Fruit fly (Drosophila melanogaster) whole organism, embryonic: Measurements from ENCODE around the gene HIP-R.
A peak's percentile ranks its signal among the peaks of the same experiment; 100 is the strongest.

Experiments used
- Atf3 ChIP-seq: fragments of 200-800 bp; sonication (Bioruptor generic); optimal IDR thresholded peaks from 3 replicates; lab custom pipeline; 2016; ENCODE audit warnings: missing biosample characterization, missing genetic modification characterization
- CG10209 ChIP-seq: fragments of 200-800 bp; sonication (Bioruptor generic); optimal IDR thresholded peaks from 3 replicates; lab custom pipeline; 2017; ENCODE audit warnings: missing biosample characterization, mild to moderate bottlenecking, missing genetic modification characterization, missing genetic modification reagents
- CG11456 ChIP-seq: fragments of 200-800 bp; sonication (Bioruptor generic); IDR thresholded peaks from 3 replicates; pipeline ENCODE4 v1.3.6; 2022; ENCODE audit warnings: missing biosample characterization, missing genetic modification characterization
- CG11696 ChIP-seq: fragments of 200-800 bp; sonication (Bioruptor generic); IDR thresholded peaks from 2 replicates; pipeline ENCODE4 v1.3.6; 2022; ENCODE audit warnings: missing biosample characterization, missing genetic modification characterization
- CG1233 ChIP-seq: fragments of 200-800 bp; sonication (Bioruptor generic); optimal IDR thresholded peaks from 4 replicates; lab custom pipeline; 2018; ENCODE audit warnings: missing biosample characterization, mild to moderate bottlenecking, missing genetic modification characterization
- CG12391 ChIP-seq: fragments of 200-800 bp; sonication (Bioruptor generic); optimal IDR thresholded peaks from 3 replicates; lab custom pipeline; 2018; ENCODE audit warnings: missing biosample characterization, mild to moderate bottlenecking, missing genetic modification characterization, moderate library complexity
- CG12659 ChIP-seq: fragments of 200-800 bp; sonication (Bioruptor generic); optimal IDR thresholded peaks from 3 replicates; lab custom pipeline; 2017; ENCODE audit warnings: mild to moderate bottlenecking, missing biosample characterization, missing genetic modification reagents, missing genetic modification characterization
- CG13287 ChIP-seq: fragments of 200-800 bp; sonication (Bioruptor generic); IDR thresholded peaks from 2 replicates; pipeline ENCODE4 v1.3.6; 2022; ENCODE audit warnings: missing biosample characterization, missing genetic modification characterization; ENCODE audit not compliant: partially characterized antibody
- CG13894 ChIP-seq: fragments of 200-800 bp; sonication (Bioruptor generic); optimal IDR thresholded peaks from 3 replicates; lab custom pipeline; 2018; ENCODE audit warnings: missing biosample characterization, mild to moderate bottlenecking, missing genetic modification characterization, moderate library complexity
- CG14441 ChIP-seq: fragments of 200-800 bp; sonication (Bioruptor generic); IDR thresholded peaks from 2 replicates; pipeline ENCODE4 v1.3.6; 2022; ENCODE audit warnings: missing biosample characterization, missing genetic modification characterization
- CG18599 ChIP-seq: fragments of 200-800 bp; sonication (Bioruptor generic); optimal IDR thresholded peaks from 3 replicates; lab custom pipeline; 2017; ENCODE audit warnings: missing biosample characterization, missing genetic modification characterization, mild to moderate bottlenecking, moderate library complexity, missing genetic modification reagents
- CG30403 ChIP-seq: fragments of 200-800 bp; sonication (Bioruptor generic); optimal IDR thresholded peaks from 3 replicates; lab custom pipeline; 2016; ENCODE audit warnings: missing biosample characterization, missing genetic modification characterization
- CG31365 ChIP-seq: fragments of 200-800 bp; sonication (Bioruptor generic); optimal IDR thresholded peaks from 2 replicates; lab custom pipeline; 2018; ENCODE audit warnings: missing biosample characterization, mild to moderate bottlenecking, missing genetic modification characterization
- CG3163 ChIP-seq: fragments of 200-800 bp; sonication (Bioruptor generic); optimal IDR thresholded peaks from 3 replicates; lab custom pipeline; 2016; ENCODE audit warnings: missing biosample characterization, missing genetic modification characterization
- CG34224 ChIP-seq: fragments of 200-800 bp; sonication (Bioruptor generic); IDR thresholded peaks from 3 replicates; pipeline ENCODE4 v1.3.6; 2022; ENCODE audit warnings: missing biosample characterization, missing genetic modification characterization; ENCODE audit not compliant: partially characterized antibody
- CG4360 ChIP-seq: fragments of 200-800 bp; sonication (Bioruptor generic); IDR thresholded peaks from 2 replicates; pipeline ENCODE4 v1.3.6; 2022; ENCODE audit warnings: missing biosample characterization, missing genetic modification characterization
- CG4854 ChIP-seq: fragments of 200-800 bp; sonication (Bioruptor generic); optimal IDR thresholded peaks from 2 replicates; lab custom pipeline; 2016; ENCODE audit warnings: missing biosample characterization, missing genetic modification characterization, inconsistent platforms
- CG5180 ChIP-seq: fragments of 200-800 bp; sonication (Bioruptor generic); optimal IDR thresholded peaks from 3 replicates; lab custom pipeline; 2017; ENCODE audit warnings: missing biosample characterization, missing genetic modification characterization, mild to moderate bottlenecking, moderate library complexity, missing genetic modification reagents
- CG8290 ChIP-seq, 3 experiments: fragments of 200-800 bp; sonication (Bioruptor generic); optimal IDR thresholded peaks; 2 replicates each; lab custom pipeline; 2016 to 2019; ENCODE audit warnings: missing biosample characterization in 3 of 3, missing genetic modification characterization in 3 of 3, mild to moderate bottlenecking in 2 of 3, moderate library complexity in 1 of 3
- CHES-1-like ChIP-seq: fragments of 200-800 bp; sonication (Bioruptor generic); optimal IDR thresholded peaks from 2 replicates; lab custom pipeline; 2016; ENCODE audit warnings: missing biosample characterization, missing genetic modification characterization
- CTCF ChIP-seq: fragments of 200-800 bp; sonication (Bioruptor generic); optimal IDR thresholded peaks from 2 replicates; lab custom pipeline; 2017; ENCODE audit warnings: missing biosample characterization, mild to moderate bottlenecking, missing genetic modification characterization, moderate library complexity
- HHEX ChIP-seq: fragments of 200-800 bp; sonication (Bioruptor generic); optimal IDR thresholded peaks from 3 replicates; lab custom pipeline; 2017; ENCODE audit warnings: missing biosample characterization, mild to moderate bottlenecking, missing genetic modification characterization, missing genetic modification reagents
- HLHmδ ChIP-seq: fragments of 200-800 bp; sonication (Bioruptor generic); optimal IDR thresholded peaks from 2 replicates; lab custom pipeline; 2018; ENCODE audit warnings: missing biosample characterization, mild to moderate bottlenecking, missing genetic modification characterization, moderate library complexity
- Hr78 ChIP-seq, 2 experiments: fragments of 200-800 bp in 1 of 2; fragments of >200 bp in 1 of 2; sonication (Bioruptor generic) in 1 of 2; optimal IDR thresholded peaks; 2 replicates each; lab custom pipeline; 2017 to 2019; ENCODE audit warnings: missing biosample characterization in 2 of 2, missing genetic modification characterization in 2 of 2, mild to moderate bottlenecking in 1 of 2, moderate library complexity in 1 of 2
- Mad ChIP-seq: fragments of 200-800 bp; sonication (Bioruptor generic); optimal IDR thresholded peaks from 2 replicates; lab custom pipeline; 2016; ENCODE audit warnings: missing biosample characterization, missing genetic modification characterization
- Med ChIP-seq: fragments of 200-800 bp; sonication (Bioruptor generic); peaks from one replicate; lab custom pipeline; 2016; ENCODE audit warnings: missing biosample characterization, missing genetic modification characterization, mild to moderate bottlenecking, inconsistent platforms, moderate library complexity
- bbx ChIP-seq: fragments of 200-800 bp; sonication (Bioruptor generic); IDR thresholded peaks from 2 replicates; pipeline ENCODE4 v1.3.6; 2022; ENCODE audit warnings: missing biosample characterization, missing genetic modification characterization; ENCODE audit not compliant: partially characterized antibody
- chm ChIP-seq: fragments of 200-800 bp; sonication (Bioruptor generic); IDR thresholded peaks from 2 replicates; pipeline ENCODE4 v1.3.6; 2022; ENCODE audit warnings: missing biosample characterization, missing genetic modification characterization
- ci ChIP-seq: fragments of 200-800 bp; sonication (Bioruptor generic); IDR thresholded peaks from 3 replicates; pipeline ENCODE4 v1.3.6; 2022; ENCODE audit warnings: missing biosample characterization, missing genetic modification characterization
- crol ChIP-seq: fragments of 200-800 bp; sonication (Bioruptor generic); IDR thresholded peaks from 2 replicates; pipeline ENCODE4 v1.3.6; 2022; ENCODE audit warnings: missing biosample characterization, missing genetic modification characterization
- dan ChIP-seq: fragments of 200-800 bp; sonication (Bioruptor generic); IDR thresholded peaks from 2 replicates; pipeline ENCODE4 v1.3.6; 2022; ENCODE audit warnings: missing biosample characterization, missing genetic modification characterization
- fru ChIP-seq: fragments of >200 bp; optimal IDR thresholded peaks from 2 replicates; lab custom pipeline; 2017
- hth ChIP-seq: fragments of >200 bp; optimal IDR thresholded peaks from 2 replicates; lab custom pipeline; 2017; ENCODE audit warnings: inconsistent platforms
- kah ChIP-seq: fragments of 200-800 bp; sonication (Bioruptor generic); optimal IDR thresholded peaks from 2 replicates; lab custom pipeline; 2018; ENCODE audit warnings: missing biosample characterization, mild to moderate bottlenecking, missing genetic modification characterization
- kni ChIP-seq: fragments of 200-800 bp; sonication (Bioruptor generic); optimal IDR thresholded peaks from 3 replicates; lab custom pipeline; 2017; ENCODE audit warnings: mild to moderate bottlenecking, missing biosample characterization, missing genetic modification reagents, missing genetic modification characterization
- mirr ChIP-seq: fragments of 200-800 bp; sonication (Bioruptor generic); optimal IDR thresholded peaks from 3 replicates; lab custom pipeline; 2018; ENCODE audit warnings: missing biosample characterization, mild to moderate bottlenecking, missing genetic modification characterization
- nerfin-1 ChIP-seq: fragments of 200-800 bp; sonication (Bioruptor generic); optimal IDR thresholded peaks from 3 replicates; lab custom pipeline; 2019; ENCODE audit warnings: missing biosample characterization, mild to moderate bottlenecking, missing genetic modification characterization, moderate library complexity
- peb ChIP-seq: fragments of 200-800 bp; sonication (Bioruptor generic); IDR thresholded peaks from 2 replicates; pipeline ENCODE4 v1.3.6; 2022; ENCODE audit warnings: missing biosample characterization, missing genetic modification characterization
- pfk ChIP-seq: fragments of 200-800 bp; sonication (Bioruptor generic); optimal IDR thresholded peaks from 2 replicates; lab custom pipeline; 2018; ENCODE audit warnings: missing biosample characterization, mild to moderate bottlenecking, missing genetic modification characterization, moderate library complexity
- rib ChIP-seq: fragments of 200-800 bp; sonication (Bioruptor generic); IDR thresholded peaks from 2 replicates; pipeline ENCODE4 v1.3.6; 2022; ENCODE audit warnings: missing biosample characterization, missing genetic modification characterization
- run ChIP-seq: fragments of 200-800 bp; sonication (Bioruptor generic); optimal IDR thresholded peaks from 3 replicates; lab custom pipeline; 2018; ENCODE audit warnings: missing biosample characterization, mild to moderate bottlenecking, missing genetic modification characterization
- seq ChIP-seq: fragments of 200-800 bp; sonication (Bioruptor generic); IDR thresholded peaks from 2 replicates; pipeline ENCODE4 v1.3.6; 2022; ENCODE audit warnings: missing biosample characterization, missing genetic modification characterization
- sug ChIP-seq: fragments of 200-800 bp; optimal IDR thresholded peaks from 2 replicates; lab custom pipeline; 2019; ENCODE audit warnings: missing biosample characterization, mild to moderate bottlenecking, missing genetic modification characterization, moderate library complexity
- yki ChIP-seq: fragments of >200 bp; optimal IDR thresholded peaks from 3 replicates; lab custom pipeline; 2018
- zen ChIP-seq: fragments of 200-800 bp; sonication (Bioruptor generic); optimal IDR thresholded peaks from 3 replicates; lab custom pipeline; 2018; ENCODE audit warnings: missing biosample characterization, mild to moderate bottlenecking, missing genetic modification characterization, moderate library complexity
- zen2 ChIP-seq: fragments of 200-800 bp; sonication (Bioruptor generic); IDR thresholded peaks from 3 replicates; pipeline ENCODE4 v1.3.6; 2022; ENCODE audit warnings: missing biosample characterization, missing genetic modification characterization; ENCODE audit not compliant: partially characterized antibody
- zfh1 ChIP-seq: fragments of 200-800 bp; sonication (Bioruptor generic); IDR thresholded peaks from 3 replicates; pipeline ENCODE4 v1.3.6; 2022; ENCODE audit warnings: missing biosample characterization, missing genetic modification characterization

Gene HIP-R

DNA sequence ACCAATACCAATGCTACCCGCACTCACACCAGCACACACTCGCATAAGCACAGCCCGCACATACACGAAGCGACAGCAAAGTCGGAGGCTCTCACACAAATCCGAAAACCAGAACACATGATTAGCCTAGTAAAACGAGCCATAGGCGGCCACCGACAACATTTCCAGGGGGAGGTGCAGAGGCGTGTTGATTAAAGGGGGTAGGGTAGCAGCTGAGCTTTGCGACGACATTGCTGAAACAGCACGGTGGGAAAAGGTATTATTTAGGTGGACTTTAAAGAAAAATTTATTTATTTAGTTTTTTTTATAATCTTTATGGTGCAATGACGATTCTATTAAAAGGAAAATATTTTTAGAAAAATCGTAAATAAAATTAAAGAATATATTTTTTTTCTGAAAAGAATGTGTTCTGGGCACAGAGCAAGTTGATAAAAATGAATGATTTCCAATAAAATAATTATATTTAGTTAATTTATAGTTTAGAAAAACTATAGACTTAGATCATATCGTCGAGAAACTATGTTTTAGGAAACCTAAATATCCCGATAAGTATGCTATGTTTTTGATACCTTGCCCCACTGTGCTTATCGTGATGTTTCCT lies 45.8 kb upstream of the HIP-R start (continued):
- TF ChIP-seq CG14441 (GFP tag; lab: Robert Waterston, UW) = peak; percentile 81
- peak; percentile 53 for TF ChIP-seq CG11696 (GFP tag; lab: Robert Waterston, UW)
- TF ChIP-seq CG12659 (GFP tag; lab: Kevin White, UChicago) = peak; percentile 96
- peak; percentile 89 for TF ChIP-seq CG12391 (tag; lab: Kevin White, UChicago)
- TF ChIP-seq dan (GFP tag; lab: Robert Waterston, UW) = no peak
- no peak for TF ChIP-seq hth (lab: Kevin White, UChicago)
- no peak for TF ChIP-seq CG4854
- TF ChIP-seq HHEX = peak; percentile 87
- no peak for TF ChIP-seq CG13894 (tag; lab: Kevin White, UChicago)
- peak; percentile 61 for TF ChIP-seq kah (GFP tag; lab: Kevin White, UChicago)
- TF ChIP-seq seq (GFP tag; lab: Robert Waterston, UW) = peak; percentile 65
- TF ChIP-seq CG18599 (GFP tag; lab: Kevin White, UChicago) = peak; percentile 86
- no peak for TF ChIP-seq CG13287 (GFP tag; lab: Robert Waterston, UW)
- peak; percentile 63; the same call in 1 of the 2 replicates for TF ChIP-seq peb
- peak; percentile 83 for TF ChIP-seq CG30403 (GFP tag; lab: Kevin White, UChicago)

DNA sequence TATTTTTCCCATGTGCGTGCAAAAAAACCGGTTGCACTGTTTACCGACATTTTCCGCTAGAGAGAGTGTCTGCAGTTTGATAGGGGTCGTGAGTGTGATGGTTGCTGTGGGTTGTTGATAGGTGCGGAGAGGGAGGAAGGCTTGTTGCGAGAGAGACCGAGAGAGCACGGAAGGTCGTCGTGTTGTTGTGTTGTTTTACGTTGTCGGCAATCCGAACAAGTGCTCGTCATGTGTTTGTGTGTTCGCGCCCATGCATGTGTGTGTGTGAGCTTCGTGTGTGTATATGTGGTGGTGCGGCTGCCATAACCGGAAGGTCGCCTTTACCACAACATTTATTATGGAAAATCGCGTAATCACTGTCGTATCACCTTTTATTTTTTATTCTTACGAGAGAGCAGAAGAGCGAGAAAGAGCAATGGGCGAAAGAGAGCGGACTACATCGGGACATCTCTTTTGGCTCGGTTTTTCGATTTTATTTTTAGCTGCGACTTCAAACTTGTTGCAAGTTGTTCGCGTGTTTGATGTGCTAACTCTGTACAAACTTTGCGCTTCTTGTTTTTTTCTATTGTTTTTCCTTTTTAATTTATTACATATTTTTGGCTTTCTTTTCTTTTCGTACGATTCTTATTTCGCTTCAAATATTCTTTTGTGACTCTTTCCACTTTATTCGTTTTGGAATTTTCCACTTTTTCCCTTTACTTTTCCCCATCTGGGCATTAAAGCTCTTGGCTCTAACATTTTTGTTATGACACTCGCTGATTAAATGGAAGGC lies 45.1 kb upstream of the HIP-R start:
- TF ChIP-seq nerfin-1 (peak; percentile 29), CG8290 (GFP tag; optimal IDR thresholded peaks at IDR 0.05; lab: Kevin White, UChicago) (no peak), CG8290 (tag; optimal IDR thresholded peaks at IDR 0.05; lab: Kevin White, UChicago) (peak in 1 of 2 experiments; percentile 79), CG4360 (peak; percentile 82), ci (peak; percentile 40; the same call in 1 of the 3 replicates), CG11456 (GFP tag; lab: Robert Waterston, UW) (peak; percentile 30; the same call in 2 of the 3 replicates), mirr (GFP tag; lab: Kevin White, UChicago) (peak; percentile 100), Med (GFP tag; lab: Kevin White, UChicago) (peak; percentile 81), CTCF (GFP tag; lab: Kevin White, UChicago) (peak; percentile 79), rib (peak; percentile 93), CG3163 (GFP tag; lab: Kevin White, UChicago) (peak; percentile 80), bbx (GFP tag; lab: Robert Waterston, UW) (peak; percentile 65; the same call in 1 of the 2 replicates), zen (tag; lab: Kevin White, UChicago) (no peak), Hr78 (GFP tag; optimal IDR thresholded peaks at IDR 0.05; lab: Kevin White, UChicago) (peak in 1 of 2 experiments; percentile 92), CHES-1-like (GFP tag; lab: Kevin White, UChicago) (no peak), Mad (GFP tag; lab: Kevin White, UChicago) (no peak), zfh1 (GFP tag; lab: Robert Waterston, UW) (peak; percentile 1; the same call in 2 of the 3 replicates), yki (lab: Kevin White, UChicago) (peak; percentile 58), CG5180 (GFP tag; lab: Kevin White, UChicago) (peak; percentile 98), Atf3 (no peak), CG31365 (tag; lab: Kevin White, UChicago) (peak; percentile 7), chm (peak; percentile 18; the same call in 1 of the 2 replicates), CG34224 (GFP tag; lab: Robert Waterston, UW) (peak; percentile 35; the same call in 1 of the 3 replicates), CG1233 (GFP tag; lab: Kevin White, UChicago) (no peak), fru (lab: Kevin White, UChicago) (no peak), zen2 (GFP tag; lab: Robert Waterston, UW) (peak; percentile 66; the same call in 2 of the 3 replicates), pfk (peak; percentile 17), sug (peak; percentile 53), run (tag; lab: Kevin White, UChicago) (peak; percentile 87), CG10209 (GFP tag; lab: Kevin White, UChicago) (no peak), crol (GFP tag; lab: Robert Waterston, UW) (peak; percentile 98), kni (peak; percentile 94), HLHmδ (peak; percentile 67)
